Worm (Caenorhabditis elegans): Measurements from ENCODE around the gene ZK180.6.

DNA sequence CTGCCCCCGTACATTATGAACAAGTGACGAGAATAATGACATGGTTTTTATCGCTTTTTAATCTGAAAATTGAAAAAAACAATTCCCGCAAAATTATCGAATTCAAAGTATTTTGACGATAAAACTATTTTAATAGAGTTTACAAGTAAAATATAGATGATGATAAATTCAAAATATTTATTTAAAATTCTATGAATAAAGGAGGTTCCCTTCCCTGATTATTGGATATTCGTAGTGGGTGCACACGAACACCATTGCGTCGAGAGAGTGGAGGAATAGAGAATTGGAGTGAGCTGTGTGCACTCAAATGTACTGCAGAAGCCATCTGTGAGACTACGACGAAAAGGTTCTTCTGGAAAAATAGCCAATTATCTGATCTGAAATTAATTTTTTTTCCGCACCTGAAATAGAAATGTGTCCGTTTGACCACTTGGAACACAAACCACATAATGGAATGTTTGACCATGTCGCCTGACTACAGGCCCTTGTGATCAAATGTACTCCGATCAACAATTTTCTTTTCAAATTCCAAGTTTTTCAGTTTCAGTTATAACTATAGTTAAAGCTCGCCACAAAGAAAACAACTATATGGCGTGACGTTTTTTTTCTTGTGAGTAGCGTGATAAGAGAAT lies 13.5 kb downstream of the ZK180.6 start, which contains the start of the genes rfth-1 and ZK180.8:
- TF ChIP-seq mep-1 (tag; optimal IDR thresholded peaks at IDR 0.05) (no peak), snpc-4 (tag; optimal IDR thresholded peaks at IDR 0.05) (no peak), fkh-10 (GFP tag; optimal IDR thresholded peaks at IDR 0.05) (no peak), nhr-28 (tag; optimal IDR thresholded peaks at IDR 0.05) (no peak), unc-130 (tag; optimal IDR thresholded peaks at IDR 0.05) (no peak), unc-30 (tag; optimal IDR thresholded peaks at IDR 0.05) (no peak), fkh-8 (tag; optimal IDR thresholded peaks at IDR 0.05) (no peak)

Data from whole organism, L1 larva.